Fruit fly (Drosophila melanogaster) whole organism, embryonic: ENCODE measurements around the gene CG10254.

ENCODE experiments used
- ATbp ChIP-seq: fragments of 200-800 bp; sonication (Bioruptor generic); optimal IDR thresholded peaks from 2 replicates; lab custom pipeline; 2017; ENCODE audit warnings: missing biosample characterization, mild to moderate bottlenecking, missing genetic modification characterization, missing genetic modification reagents
- Atf6 ChIP-seq: fragments of 200-800 bp; sonication (Bioruptor generic); IDR thresholded peaks from 2 replicates; pipeline ENCODE4 v1.3.6; 2022; ENCODE audit warnings: missing biosample characterization, missing genetic modification characterization
- Blimp-1 ChIP-seq: fragments of 200-800 bp; sonication (Bioruptor generic); optimal IDR thresholded peaks from 3 replicates; lab custom pipeline; 2018; ENCODE audit warnings: missing biosample characterization, missing genetic modification characterization, mild to moderate bottlenecking, moderate library complexity, missing genetic modification reagents
- BtbVII ChIP-seq: fragments of 200-800 bp; sonication (Bioruptor generic); optimal IDR thresholded peaks from 3 replicates; lab custom pipeline; 2017; ENCODE audit warnings: missing biosample characterization, mild to moderate bottlenecking, missing genetic modification characterization
- CG10431 ChIP-seq: fragments of 200-800 bp; sonication (Bioruptor generic); optimal IDR thresholded peaks from 3 replicates; lab custom pipeline; 2018; ENCODE audit warnings: missing biosample characterization, mild to moderate bottlenecking, missing genetic modification characterization
- CG12071 ChIP-seq: fragments of 200-800 bp; sonication (Bioruptor generic); optimal IDR thresholded peaks from 3 replicates; lab custom pipeline; 2018; ENCODE audit warnings: missing biosample characterization, mild to moderate bottlenecking, missing genetic modification characterization
- CG12769 ChIP-seq: fragments of 200-800 bp; sonication (Bioruptor generic); optimal IDR thresholded peaks from 2 replicates; lab custom pipeline; 2019; ENCODE audit warnings: missing biosample characterization, mild to moderate bottlenecking, missing genetic modification characterization, moderate library complexity
- CG13894 ChIP-seq: fragments of 200-800 bp; sonication (Bioruptor generic); optimal IDR thresholded peaks from 3 replicates; lab custom pipeline; 2018; ENCODE audit warnings: missing biosample characterization, mild to moderate bottlenecking, missing genetic modification characterization, moderate library complexity
- CG15514 ChIP-seq: fragments of 200-800 bp; sonication (Bioruptor generic); optimal IDR thresholded peaks from 3 replicates; lab custom pipeline; 2017; ENCODE audit warnings: missing biosample characterization, missing genetic modification characterization, mild to moderate bottlenecking, moderate library complexity, missing genetic modification reagents
- CG15601 ChIP-seq: fragments of 200-800 bp; sonication (Bioruptor generic); optimal IDR thresholded peaks from 3 replicates; lab custom pipeline; 2019; ENCODE audit warnings: missing biosample characterization, mild to moderate bottlenecking, missing genetic modification characterization, moderate library complexity
- CG18599 ChIP-seq: fragments of 200-800 bp; sonication (Bioruptor generic); optimal IDR thresholded peaks from 3 replicates; lab custom pipeline; 2017; ENCODE audit warnings: missing biosample characterization, missing genetic modification characterization, mild to moderate bottlenecking, moderate library complexity, missing genetic modification reagents
- CG18619 ChIP-seq: fragments of 200-800 bp; sonication (Bioruptor generic); optimal IDR thresholded peaks from 3 replicates; lab custom pipeline; 2017; ENCODE audit warnings: missing biosample characterization, mild to moderate bottlenecking, missing genetic modification characterization
- CG2199 ChIP-seq: fragments of 200-800 bp; sonication (Bioruptor generic); IDR thresholded peaks from 3 replicates; pipeline ENCODE4 v1.3.6; 2022; ENCODE audit warnings: missing biosample characterization, missing genetic modification characterization
- CG2875 ChIP-seq: fragments of 200-800 bp; sonication (Bioruptor generic); optimal IDR thresholded peaks from 2 replicates; lab custom pipeline; 2017; ENCODE audit warnings: missing biosample characterization, mild to moderate bottlenecking, missing genetic modification characterization, missing genetic modification reagents
- CG34224 ChIP-seq: fragments of 200-800 bp; sonication (Bioruptor generic); IDR thresholded peaks from 3 replicates; pipeline ENCODE4 v1.3.6; 2022; ENCODE audit warnings: missing biosample characterization, missing genetic modification characterization; ENCODE audit not compliant: partially characterized antibody
- CG42726 ChIP-seq: fragments of 200-800 bp; sonication (Bioruptor generic); IDR thresholded peaks from 2 replicates; pipeline ENCODE4 v1.3.6; 2022; ENCODE audit warnings: missing biosample characterization, missing genetic modification characterization; ENCODE audit not compliant: partially characterized antibody
- CG7372 ChIP-seq: fragments of 200-800 bp; sonication (Bioruptor generic); IDR thresholded peaks from 2 replicates; pipeline ENCODE4 v1.3.6; 2022; ENCODE audit warnings: missing biosample characterization, missing genetic modification characterization
- CG7987 ChIP-seq: fragments of 200-800 bp; sonication (Bioruptor generic); optimal IDR thresholded peaks from 2 replicates; lab custom pipeline; 2018; ENCODE audit warnings: missing biosample characterization, mild to moderate bottlenecking, missing genetic modification characterization, moderate library complexity
- CG8290 ChIP-seq, 3 experiments: fragments of 200-800 bp; sonication (Bioruptor generic); optimal IDR thresholded peaks; 2 replicates each; lab custom pipeline; 2016 to 2019; ENCODE audit warnings: missing biosample characterization in 3 of 3, missing genetic modification characterization in 3 of 3, mild to moderate bottlenecking in 2 of 3, moderate library complexity in 1 of 3
- CG8944 ChIP-seq: fragments of 200-800 bp; sonication (Bioruptor generic); optimal IDR thresholded peaks from 3 replicates; lab custom pipeline; 2016; ENCODE audit warnings: missing biosample characterization, missing genetic modification characterization
- CG9437 ChIP-seq: fragments of 200-800 bp; sonication (Bioruptor generic); optimal IDR thresholded peaks from 2 replicates; lab custom pipeline; 2018; ENCODE audit warnings: missing biosample characterization, mild to moderate bottlenecking, missing genetic modification characterization
- CG9727 ChIP-seq: fragments of 200-800 bp; sonication (Bioruptor generic); optimal IDR thresholded peaks from 3 replicates; lab custom pipeline; 2017; ENCODE audit warnings: missing biosample characterization, mild to moderate bottlenecking, missing genetic modification characterization
- CG9797 ChIP-seq: fragments of 200-800 bp; sonication (Bioruptor generic); optimal IDR thresholded peaks from 3 replicates; lab custom pipeline; 2018; ENCODE audit warnings: missing biosample characterization, mild to moderate bottlenecking, missing genetic modification characterization
- CG9876 ChIP-seq: fragments of 200-800 bp; sonication (Bioruptor generic); optimal IDR thresholded peaks from 2 replicates; lab custom pipeline; 2016; ENCODE audit warnings: missing biosample characterization, missing genetic modification characterization
- CG9932 ChIP-seq: fragments of 200-800 bp; sonication (Bioruptor generic); IDR thresholded peaks from 2 replicates; pipeline ENCODE4 v1.3.6; 2022; ENCODE audit warnings: missing biosample characterization, missing genetic modification characterization
- CrebB ChIP-seq: fragments of 200-800 bp; sonication (Bioruptor generic); optimal IDR thresholded peaks from 3 replicates; lab custom pipeline; 2018; ENCODE audit warnings: missing biosample characterization, mild to moderate bottlenecking, missing genetic modification characterization
- Dek ChIP-seq: fragments of 200-800 bp; sonication (Bioruptor generic); optimal IDR thresholded peaks from 3 replicates; lab custom pipeline; 2019; ENCODE audit warnings: missing biosample characterization, mild to moderate bottlenecking, missing genetic modification characterization, moderate library complexity
- Fer1 ChIP-seq: fragments of 200-800 bp; sonication (Bioruptor generic); optimal IDR thresholded peaks from 2 replicates; lab custom pipeline; 2017; ENCODE audit warnings: missing biosample characterization, mild to moderate bottlenecking, missing genetic modification characterization
- Fer3 ChIP-seq: fragments of 200-800 bp; sonication (Bioruptor generic); optimal IDR thresholded peaks from 2 replicates; lab custom pipeline; 2018; ENCODE audit warnings: missing biosample characterization, mild to moderate bottlenecking, missing genetic modification characterization, moderate library complexity
- Hey ChIP-seq: fragments of 200-800 bp; sonication (Bioruptor generic); optimal IDR thresholded peaks from 3 replicates; lab custom pipeline; 2018; ENCODE audit warnings: missing biosample characterization, mild to moderate bottlenecking, missing genetic modification characterization
- HmgZ ChIP-seq: fragments of 200-800 bp; sonication (Bioruptor generic); optimal IDR thresholded peaks from 2 replicates; lab custom pipeline; 2018; ENCODE audit warnings: missing biosample characterization, mild to moderate bottlenecking, missing genetic modification characterization
- Hmr ChIP-seq: fragments of 200-800 bp; sonication (Bioruptor generic); optimal IDR thresholded peaks from 3 replicates; lab custom pipeline; 2017; ENCODE audit warnings: mild to moderate bottlenecking, missing biosample characterization, missing genetic modification reagents, missing genetic modification characterization
- Med ChIP-seq: fragments of 200-800 bp; sonication (Bioruptor generic); peaks from one replicate; lab custom pipeline; 2016; ENCODE audit warnings: missing biosample characterization, missing genetic modification characterization, mild to moderate bottlenecking, inconsistent platforms, moderate library complexity
- Nf-YC ChIP-seq: fragments of 200-800 bp; optimal IDR thresholded peaks from 3 replicates; lab custom pipeline; 2019; ENCODE audit warnings: missing biosample characterization, mild to moderate bottlenecking, missing genetic modification characterization, moderate library complexity
- cwo ChIP-seq: fragments of 200-800 bp; sonication (Bioruptor generic); optimal IDR thresholded peaks from 3 replicates; lab custom pipeline; 2017; ENCODE audit warnings: missing biosample characterization, missing genetic modification characterization, mild to moderate bottlenecking, moderate library complexity, missing genetic modification reagents
- eve ChIP-seq, 2 experiments: fragments of >200 bp; optimal IDR thresholded peaks; 2 replicates each; lab custom pipeline; 2017; ENCODE audit warnings: missing biosample characterization in 2 of 2, missing genetic modification characterization in 2 of 2
- fd64A ChIP-seq: fragments of 200-800 bp; sonication (Bioruptor generic); optimal IDR thresholded peaks from 3 replicates; lab custom pipeline; 2018; ENCODE audit warnings: missing biosample characterization, mild to moderate bottlenecking, missing genetic modification characterization
- mld ChIP-seq: fragments of 200-800 bp; sonication (Bioruptor generic); IDR thresholded peaks from 3 replicates; pipeline ENCODE4 v1.3.6; 2022; ENCODE audit warnings: missing biosample characterization, missing genetic modification characterization; ENCODE audit not compliant: partially characterized antibody
- org-1 ChIP-seq: fragments of 200-800 bp; sonication (Bioruptor generic); optimal IDR thresholded peaks from 2 replicates; lab custom pipeline; 2017; ENCODE audit warnings: missing biosample characterization, missing genetic modification characterization
- pb ChIP-seq: fragments of 200-800 bp; sonication (Bioruptor generic); optimal IDR thresholded peaks from 3 replicates; lab custom pipeline; 2016; ENCODE audit warnings: missing biosample characterization, missing genetic modification characterization
- sc ChIP-seq, 3 experiments: fragments of >200 bp in 2 of 3; fragments of 200-800 bp in 1 of 3; sonication (Bioruptor generic) in 1 of 3; optimal IDR thresholded peaks; 2 replicates in 2 of 3; 3 replicates in 1 of 3; lab custom pipeline; 2017; ENCODE audit warnings: mild to moderate bottlenecking in 1 of 3, missing biosample characterization in 1 of 3, missing genetic modification characterization in 1 of 3, missing genetic modification reagents in 1 of 3
- scrt ChIP-seq: fragments of 200-800 bp; sonication (Bioruptor generic); optimal IDR thresholded peaks from 2 replicates; lab custom pipeline; 2018; ENCODE audit warnings: missing biosample characterization, mild to moderate bottlenecking, missing genetic modification characterization, moderate library complexity
- sens ChIP-seq: fragments of 200-800 bp; sonication (Bioruptor generic); peaks from one replicate; lab custom pipeline; 2016; ENCODE audit warnings: missing biosample characterization, missing genetic modification characterization
- so ChIP-seq: fragments of 200-800 bp; sonication (Bioruptor generic); IDR thresholded peaks from 3 replicates; pipeline ENCODE4 v1.3.6; 2022; ENCODE audit warnings: missing biosample characterization, missing genetic modification characterization
- sob ChIP-seq: fragments of 200-800 bp; sonication (Bioruptor generic); IDR thresholded peaks from 2 replicates; pipeline ENCODE4 v1.3.6; 2022; ENCODE audit warnings: missing biosample characterization, missing genetic modification characterization
- toy ChIP-seq: fragments of 200-800 bp; sonication (Bioruptor generic); IDR thresholded peaks from 2 replicates; pipeline ENCODE4 v1.3.6; 2022; ENCODE audit warnings: missing biosample characterization, missing genetic modification characterization
- wek ChIP-seq: fragments of 200-800 bp; sonication (Bioruptor generic); optimal IDR thresholded peaks from 3 replicates; lab custom pipeline; 2018; ENCODE audit warnings: missing biosample characterization, mild to moderate bottlenecking, missing genetic modification characterization, moderate library complexity

Gene CG10254

dm6 chr3R:23725711-23726349 lies 31.0 kb upstream of the CG10254 start (continued):
- TF ChIP-seq CG34224 (GFP tag; lab: Robert Waterston, UW) (no peak), Blimp-1 (GFP tag; lab: Kevin White, UChicago) (peak; percentile 11), Nf-YC (tag; lab: Kevin White, UChicago) (peak; percentile 14), Hey (peak; percentile 41), mld (GFP tag; lab: Robert Waterston, UW) (no peak), CG9876 (no peak), CrebB (tag; lab: Kevin White, UChicago) (peak; percentile 32), CG12071 (peak; percentile 52), CG8290 (GFP tag; optimal IDR thresholded peaks at IDR 0.05; lab: Kevin White, UChicago) (no peak), CG8290 (tag; optimal IDR thresholded peaks at IDR 0.05; lab: Kevin White, UChicago) (peak in 1 of 2 experiments; percentile 65), cwo (GFP tag; lab: Kevin White, UChicago) (peak; percentile 49), CG2875 (no peak), eve (GFP tag; optimal IDR thresholded peaks at IDR 0.05; lab: Kevin White, UChicago) (no peak), scrt (peak; percentile 19), CG7372 (GFP tag; lab: Robert Waterston, UW) (peak; percentile 49; the same call in 1 of the 2 replicates), org-1 (GFP tag; lab: Kevin White, UChicago) (peak; percentile 14), sc (optimal IDR thresholded peaks at IDR 0.05; lab: Kevin White, UChicago) (no peak), sc (GFP tag; optimal IDR thresholded peaks at IDR 0.05; lab: Kevin White, UChicago) (peak; percentile 1), CG9727 (GFP tag; lab: Kevin White, UChicago) (peak; percentile 13), sob (GFP tag; lab: Robert Waterston, UW) (peak; percentile 63; the same call in 1 of the 2 replicates), fd64A (GFP tag; lab: Kevin White, UChicago) (peak; percentile 42), CG10431 (GFP tag; lab: Kevin White, UChicago) (peak; percentile 52), CG13894 (peak; percentile 93), CG7987 (GFP tag; lab: Kevin White, UChicago) (peak; percentile 23), Hmr (GFP tag; lab: Kevin White, UChicago) (peak; percentile 53), HmgZ (peak; percentile 68), CG42726 (GFP tag; lab: Robert Waterston, UW) (peak; percentile 19; the same call in 1 of the 2 replicates), Fer1 (GFP tag; lab: Kevin White, UChicago) (peak; percentile 60), Fer3 (tag; lab: Kevin White, UChicago) (peak; percentile 30), pb (GFP tag; lab: Kevin White, UChicago) (no peak), CG18599 (GFP tag; lab: Kevin White, UChicago) (peak; percentile 66), CG15601 (tag; lab: Kevin White, UChicago) (peak; percentile 35), toy (0 out of 2 replicates have a peak, but pooled peaks have one; percentile 7), Dek (tag; lab: Kevin White, UChicago) (peak; percentile 2), CG8944 (no peak), CG2199 (no peak), wek (GFP tag; lab: Kevin White, UChicago) (peak; percentile 30), CG15514 (GFP tag; lab: Kevin White, UChicago) (peak; percentile 40), CG9932 (GFP tag; lab: Robert Waterston, UW) (no peak), CG9797 (no peak), ATbp (GFP tag; lab: Kevin White, UChicago) (peak; percentile 39), CG12769 (tag; lab: Kevin White, UChicago) (peak; percentile 55), so (GFP tag; lab: Robert Waterston, UW) (0 out of 3 replicates have a peak, but pooled peaks have one; percentile 9), BtbVII (peak; percentile 50), Atf6 (GFP tag; lab: Robert Waterston, UW) (peak; percentile 49; the same call in 1 of the 2 replicates), CG18619 (GFP tag; lab: Kevin White, UChicago) (peak; percentile 34), Med (GFP tag; lab: Kevin White, UChicago) (peak; percentile 72), CG9437 (peak; percentile 26), sens (GFP tag; lab: Kevin White, UChicago) (peak; percentile 66)
